Worm (Caenorhabditis elegans): ENCODE measurements around the gene ttc-36.
A peak's percentile ranks its signal among the peaks of the same experiment; 100 is the strongest.
"Not testable (repeated sequence)": the region's sequence is repeated elsewhere in the genome, so short reads cannot be mapped to it uniquely, and the experiment has no call there.

DNA sequence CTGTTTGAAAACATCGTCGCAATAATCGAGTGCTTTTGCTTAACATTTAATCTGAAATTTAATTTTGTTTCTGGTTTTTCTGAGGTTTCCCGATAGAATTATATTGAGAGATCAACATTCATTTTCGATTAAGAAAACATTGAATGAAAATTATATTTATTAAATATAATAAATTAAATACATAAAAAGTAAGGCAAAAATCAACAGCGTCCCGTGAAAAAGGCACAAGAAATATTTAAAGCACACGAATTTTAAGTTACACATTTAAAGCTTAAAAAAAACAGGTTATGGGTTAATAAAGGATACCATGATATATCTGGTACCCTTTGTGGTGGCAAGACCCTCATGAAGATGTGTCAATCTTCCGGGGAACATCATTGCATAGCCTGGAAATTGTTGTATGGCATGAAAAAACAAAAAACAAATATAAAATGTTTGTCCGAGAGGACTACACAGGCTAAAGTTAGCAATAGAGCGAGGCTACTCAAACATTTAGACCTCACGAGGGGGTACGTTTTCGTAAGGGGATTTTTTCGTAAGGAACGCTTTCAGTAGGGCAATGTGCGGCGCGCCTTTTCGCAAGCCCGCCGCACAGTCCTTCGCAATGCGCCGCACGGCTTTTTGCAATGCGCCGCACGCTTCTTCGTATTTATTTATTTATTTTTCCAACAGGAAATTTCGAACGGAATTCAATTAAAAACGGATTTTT lies 3.3 kb downstream of the ttc-36 start, which contains the start of gene mtcu-2:
- not testable (repeated sequence) for TF ChIP-seq Y5F2A.4 (GFP tag; optimal IDR thresholded peaks at IDR 0.05); pha-4 (tag; optimal IDR thresholded peaks at IDR 0.05); aly-2 (tag; optimal IDR thresholded peaks at IDR 0.05)
- TF ChIP-seq lsy-2 (tag; optimal IDR thresholded peaks at IDR 0.05) (peak; percentile 65 to 90), zfp-3 (GFP tag; conservative IDR thresholded peaks at IDR 0.05) (peak; percentile 95), pha-4 (GFP tag; IDR thresholded peaks at IDR 0.05) (peak; percentile 98)

Measured in whole organism, L4 larva.